Worm (Caenorhabditis elegans): ENCODE results near the gene B0035.18.

The B0035.18 gene

ce11 chrIV:11285239-11285638, 34.9 kb upstream of the B0035.18 start:
- no peak for TF ChIP-seq npax-4 (tag; optimal IDR thresholded peaks at IDR 0.05)
- TF ChIP-seq K02D7.2 (tag; optimal IDR thresholded peaks at IDR 0.05) = no peak
- TF ChIP-seq hlh-15 (tag; optimal IDR thresholded peaks at IDR 0.05) = no peak
- TF ChIP-seq ceh-24 (tag; optimal IDR thresholded peaks at IDR 0.05) = no peak
- TF ChIP-seq ceh-45 (GFP tag; IDR thresholded peaks at IDR 0.05) = no peak
- TF ChIP-seq C08G9.2 (tag; optimal IDR thresholded peaks at IDR 0.05) = no peak

ce11 chrIV:11286112-11286511, 34.0 kb upstream of the B0035.18 start:
- TF ChIP-seq tbx-7 (tag; optimal IDR thresholded peaks at IDR 0.05) = no peak
- TF ChIP-seq odd-2 (tag; optimal IDR thresholded peaks at IDR 0.05) = no peak
- TF ChIP-seq ceh-34 (tag; optimal IDR thresholded peaks at IDR 0.05) = no peak
- TF ChIP-seq sox-4 (tag; optimal IDR thresholded peaks at IDR 0.05) = no peak
- TF ChIP-seq ceh-24 (tag; optimal IDR thresholded peaks at IDR 0.05) = no peak
- TF ChIP-seq ceh-22 (tag; optimal IDR thresholded peaks at IDR 0.05) = no peak
- TF ChIP-seq ref-2 (tag; optimal IDR thresholded peaks at IDR 0.05) = no peak
- no peak for TF ChIP-seq dve-1 (tag; optimal IDR thresholded peaks at IDR 0.05)
- no peak for TF ChIP-seq madf-2 (tag; optimal IDR thresholded peaks at IDR 0.05)
- no peak for TF ChIP-seq unc-86 (tag; optimal IDR thresholded peaks at IDR 0.05)
- no peak for TF ChIP-seq ceh-45 (GFP tag; IDR thresholded peaks at IDR 0.05)

- TF ChIP-seq F13H6.1 (tag; optimal IDR thresholded peaks at IDR 0.05) (no peak), nfya-1 (tag; optimal IDR thresholded peaks at IDR 0.05) (no peak), ceh-31 (tag; optimal IDR thresholded peaks at IDR 0.05) (no peak)
These were observed 32.6 kb upstream of the B0035.18 start, which contains the start of gene F54D1.6 for ce11 chrIV:11287511-11287910. F54D1.6 (plus strand) TSS chrIV:11287811.

ce11 chrIV:11288965-11289364, 31.1 kb upstream of the B0035.18 start:
- TF ChIP-seq elt-2 (tag; optimal IDR thresholded peaks at IDR 0.05) = peak; percentile 54
- TF ChIP-seq ceh-18 (tag; optimal IDR thresholded peaks at IDR 0.05) = no peak

- TF ChIP-seq dmd-4 (tag; optimal IDR thresholded peaks at IDR 0.05; ENCODE audit: borderline replicate concordance) (no peak), elt-4 (tag; optimal IDR thresholded peaks at IDR 0.05) (no peak), ceh-19 (GFP tag; optimal IDR thresholded peaks at IDR 0.05) (no peak)
These were observed 23.3 kb upstream of the B0035.18 start, which contains the start of gene mttu-1 for ce11 chrIV:11296787-11297186. mttu-1 (minus strand) TSS chrIV:11296887.

- TF ChIP-seq che-1 (tag; optimal IDR thresholded peaks at IDR 0.05) (no peak), madf-2 (tag; optimal IDR thresholded peaks at IDR 0.05) (no peak), T23F11.4 (GFP tag; optimal IDR thresholded peaks at IDR 0.05) (no peak), pag-3 (tag; optimal IDR thresholded peaks at IDR 0.05; ENCODE audit: borderline replicate concordance) (no peak), pat-9 (tag; optimal IDR thresholded peaks at IDR 0.05) (no peak), ceh-31 (tag; optimal IDR thresholded peaks at IDR 0.05) (no peak), ceh-18 (tag; optimal IDR thresholded peaks at IDR 0.05) (no peak), ceh-24 (tag; optimal IDR thresholded peaks at IDR 0.05) (no peak), C38D4.7 (GFP tag; optimal IDR thresholded peaks at IDR 0.05) (no peak), C08G9.2 (tag; optimal IDR thresholded peaks at IDR 0.05) (no peak), hlh-8 (tag; optimal IDR thresholded peaks at IDR 0.05) (no peak), pha-2 (tag; optimal IDR thresholded peaks at IDR 0.05) (no peak), unc-42 (tag; optimal IDR thresholded peaks at IDR 0.05) (peak; percentile 56), sdc-2 (tag; optimal IDR thresholded peaks at IDR 0.05) (no peak), hlh-6 (tag; optimal IDR thresholded peaks at IDR 0.05) (no peak), ceh-6 (GFP tag; optimal IDR thresholded peaks at IDR 0.05) (no peak), mec-3 (tag; optimal IDR thresholded peaks at IDR 0.05; ENCODE audit: borderline replicate concordance) (no peak), ets-4 (tag; optimal IDR thresholded peaks at IDR 0.05) (no peak), dmd-4 (tag; optimal IDR thresholded peaks at IDR 0.05; ENCODE audit: borderline replicate concordance) (no peak), ceh-22 (tag; optimal IDR thresholded peaks at IDR 0.05) (no peak), lim-6 (tag; optimal IDR thresholded peaks at IDR 0.05) (no peak), tbx-2 (tag; optimal IDR thresholded peaks at IDR 0.05) (peak; percentile 21), ceh-19 (GFP tag; optimal IDR thresholded peaks at IDR 0.05) (no peak), ceh-48 (tag; optimal IDR thresholded peaks at IDR 0.05) (peak; percentile 71), zip-5 (tag; optimal IDR thresholded peaks at IDR 0.05) (no peak), ref-2 (tag; optimal IDR thresholded peaks at IDR 0.05) (no peak)
These were observed 21.7 kb upstream of the B0035.18 start, which contains the start of the genes B0035.15 and dnj-1 for ce11 chrIV:11298154-11299086. B0035.15 (minus strand) TSS chrIV:11298252. dnj-1 (plus strand) TSS chrIV:11299036.
